Worm (Caenorhabditis elegans): Measurements from ENCODE around the gene sec-24.2.
"Not testable (repeated sequence)": the region's sequence is repeated elsewhere in the genome, so short reads cannot be mapped to it uniquely, and the experiment has no call there.

sec-24.2 gene

ce11 chrIV:12330840-12331359, 29.7 kb downstream of the sec-24.2 start, which contains the start of gene ufd-1:
Gene ufd-1 (minus strand): TSS chrIV:12330890.
- TF ChIP-seq flh-1 (GFP tag; optimal IDR thresholded peaks at IDR 0.05): no peak
- no peak for TF ChIP-seq elt-1 (tag; optimal IDR thresholded peaks at IDR 0.05; ENCODE audit: borderline replicate concordance, insufficient read depth)
- no peak for TF ChIP-seq ces-1 (GFP tag; optimal IDR thresholded peaks at IDR 0.05)
- peak; percentile 8 for TF ChIP-seq mep-1 (tag; optimal IDR thresholded peaks at IDR 0.05)

- TF ChIP-seq flh-1, lin-32, sem-2 (GFP tag; optimal IDR thresholded peaks at IDR 0.05): not testable (repeated sequence)
These were observed 33.7 kb downstream of the sec-24.2 start, which contains the start of gene F19B6.3 for ce11 chrIV:12326932-12327331. Gene F19B6.3 (plus strand): TSS chrIV:12327232.

- no peak for TF ChIP-seq drap-1 (GFP tag; optimal IDR thresholded peaks at IDR 0.05)
- TF ChIP-seq ceh-83 (GFP tag; optimal IDR thresholded peaks at IDR 0.05): no peak
- TF ChIP-seq bed-3 (GFP tag; optimal IDR thresholded peaks at IDR 0.05): no peak
- TF ChIP-seq lin-13 (tag; optimal IDR thresholded peaks at IDR 0.05): no peak
- TF ChIP-seq elt-3 (tag; optimal IDR thresholded peaks at IDR 0.05): no peak
- TF ChIP-seq nhr-12 (tag; optimal IDR thresholded peaks at IDR 0.05): no peak
- no peak for TF ChIP-seq ceh-43 (GFP tag; optimal IDR thresholded peaks at IDR 0.05)
- no peak for TF ChIP-seq elt-1 (tag; optimal IDR thresholded peaks at IDR 0.05; ENCODE audit: borderline replicate concordance, insufficient read depth)
- no peak for TF ChIP-seq pha-4 (tag; optimal IDR thresholded peaks at IDR 0.05)
- TF ChIP-seq lin-32 (GFP tag; optimal IDR thresholded peaks at IDR 0.05): no peak
- TF ChIP-seq sptf-1 (tag; optimal IDR thresholded peaks at IDR 0.05): no peak
- TF ChIP-seq ceh-39 (tag; optimal IDR thresholded peaks at IDR 0.05): no peak
- no peak for TF ChIP-seq flh-1 (GFP tag; optimal IDR thresholded peaks at IDR 0.05)
- TF ChIP-seq hlh-1 (tag; optimal IDR thresholded peaks at IDR 0.05): no peak
- TF ChIP-seq nhr-28 (tag; optimal IDR thresholded peaks at IDR 0.05): no peak
- no peak for TF ChIP-seq unc-39 (tag; optimal IDR thresholded peaks at IDR 0.05)
- no peak for TF ChIP-seq M03D4.4 (tag; optimal IDR thresholded peaks at IDR 0.05)
These were observed 49.0 kb downstream of the sec-24.2 start, which contains the start of gene oac-58 for ce11 chrIV:12311597-12311996. Gene oac-58 (minus strand): TSS chrIV:12311697.

- TF ChIP-seq ham-2 (GFP tag; optimal IDR thresholded peaks at IDR 0.05) (no peak), tbx-8 (GFP tag; optimal IDR thresholded peaks at IDR 0.05) (no peak), nhr-28 (tag; optimal IDR thresholded peaks at IDR 0.05) (no peak), elt-3 (tag; optimal IDR thresholded peaks at IDR 0.05) (no peak), flh-1 (GFP tag; optimal IDR thresholded peaks at IDR 0.05) (no peak), sem-2 (GFP tag; optimal IDR thresholded peaks at IDR 0.05) (no peak), ztf-11 (tag; optimal IDR thresholded peaks at IDR 0.05) (no peak), nhr-2 (tag; optimal IDR thresholded peaks at IDR 0.05) (no peak), mab-5 (tag; optimal IDR thresholded peaks at IDR 0.05) (no peak), nhr-12 (tag; optimal IDR thresholded peaks at IDR 0.05) (no peak), zip-8 (tag; optimal IDR thresholded peaks at IDR 0.05) (no peak), ceh-83 (GFP tag; optimal IDR thresholded peaks at IDR 0.05) (no peak), bed-3 (GFP tag; optimal IDR thresholded peaks at IDR 0.05) (no peak)
These were observed 52.9 kb downstream of the sec-24.2 start, which contains the start of gene oac-57 for ce11 chrIV:12307720-12308119. Gene oac-57 (minus strand): TSS chrIV:12307820.

- TF ChIP-seq mls-2 (tag; optimal IDR thresholded peaks at IDR 0.05): no peak
- no peak for TF ChIP-seq nhr-28 (tag; optimal IDR thresholded peaks at IDR 0.05)
- no peak for TF ChIP-seq mab-5 (tag; optimal IDR thresholded peaks at IDR 0.05)
- no peak for TF ChIP-seq mep-1 (tag; optimal IDR thresholded peaks at IDR 0.05)
- no peak for TF ChIP-seq nhr-2 (tag; optimal IDR thresholded peaks at IDR 0.05)
- no peak for TF ChIP-seq nhr-76 (tag; optimal IDR thresholded peaks at IDR 0.05)
- no peak for TF ChIP-seq ceh-83 (GFP tag; optimal IDR thresholded peaks at IDR 0.05)
- TF ChIP-seq tbx-8 (GFP tag; optimal IDR thresholded peaks at IDR 0.05): no peak
- no peak for TF ChIP-seq unc-120 (tag; optimal IDR thresholded peaks at IDR 0.05; ENCODE audit: poor library complexity, severe bottlenecking)
These were observed 54.6 kb downstream of the sec-24.2 start for ce11 chrIV:12305956-12306355.

Measured in whole organism, mixed stage, embryonic.